Worm (Caenorhabditis elegans) whole organism, L4 larva: Measurements from ENCODE around the gene srx-10.

ENCODE experiments used
- ZK546.5 ChIP-seq, 2 experiments: sonication (generic microtip); optimal IDR thresholded peaks; 2 replicates each; lab custom pipeline; 2017; ENCODE audit warnings: missing biosample characterization in 2 of 2, missing genetic modification characterization in 2 of 2
- ces-1 ChIP-seq: fragments of 150-350 bp; sonication (generic microtip); optimal IDR thresholded peaks from 4 replicates; lab custom pipeline; 2014; ENCODE audit warnings: missing biosample characterization, missing genetic modification reagents, missing genetic modification characterization
- dmd-8 ChIP-seq: fragments of 200-800 bp; sonication (Bioruptor generic); IDR thresholded peaks from 2 replicates; pipeline ENCODE4 v1.3.6; 2022; ENCODE audit warnings: missing genetic modification characterization, missing compliant biosample characterization
- dpl-1 ChIP-seq: fragments of 150-350 bp; optimal IDR thresholded peaks from 2 replicates; lab custom pipeline; 2014; ENCODE audit warnings: missing biosample characterization, missing genetic modification reagents, missing genetic modification characterization
- fos-1 ChIP-seq: fragments of 150-350 bp; optimal IDR thresholded peaks from 2 replicates; lab custom pipeline; 2014; ENCODE audit warnings: missing biosample characterization, missing genetic modification characterization
- jun-1 ChIP-seq: fragments of 150-350 bp; optimal IDR thresholded peaks from 2 replicates; lab custom pipeline; 2014; ENCODE audit warnings: missing biosample characterization, missing genetic modification reagents, missing genetic modification characterization
- lsy-2 ChIP-seq, 2 experiments: fragments of 150-350 bp in 1 of 2; sonication (generic microtip) in 1 of 2; optimal IDR thresholded peaks; 2 replicates each; lab custom pipeline; 2014 to 2017; ENCODE audit warnings: missing biosample characterization in 2 of 2, missing genetic modification characterization in 2 of 2
- nhr-237 ChIP-seq: sonication (generic microtip); optimal IDR thresholded peaks from 2 replicates; lab custom pipeline; 2017; ENCODE audit warnings: missing biosample characterization, missing genetic modification characterization
- unc-130 ChIP-seq: sonication (generic microtip); optimal IDR thresholded peaks from 2 replicates; lab custom pipeline; 2016; ENCODE audit warnings: missing genetic modification reagents, missing genetic modification characterization, missing compliant biosample characterization
- unc-62 ChIP-seq, 3 experiments: fragments of 150-350 bp in 1 of 3; sonication (generic microtip); optimal IDR thresholded peaks in 2 of 3; peaks in 1 of 3; 1 replicate in 1 of 3; 2 replicates in 2 of 3; lab custom pipeline; 2014 to 2017; ENCODE audit warnings: missing biosample characterization in 3 of 3, missing genetic modification characterization in 3 of 3, missing genetic modification reagents in 3 of 3, missing genotype in 1 of 3
- vab-7 ChIP-seq: fragments of 200-800 bp; sonication (Bioruptor generic); IDR thresholded peaks from 2 replicates; pipeline ENCODE4 v1.3.6; 2022; ENCODE audit warnings: missing genetic modification reagents, missing genetic modification characterization, missing compliant biosample characterization

- TF ChIP-seq unc-62 (GFP tag; optimal IDR thresholded peaks at IDR 0.05 in 1 of 2; lab: Kevin White, UChicago) (no peak), unc-62 (tag; optimal IDR thresholded peaks at IDR 0.05; lab: Kevin White, UChicago) (no peak), fos-1 (tag; lab: Kevin White, UChicago) (no peak), dpl-1 (GFP tag; lab: Kevin White, UChicago) (no peak), ces-1 (GFP tag; lab: Kevin White, UChicago) (no peak), jun-1 (no peak), unc-130 (GFP tag; lab: Kevin White, UChicago) (no peak), nhr-237 (tag; lab: Kevin White, UChicago) (no peak), lsy-2 (tag; optimal IDR thresholded peaks at IDR 0.05; lab: Kevin White, UChicago) (no peak), vab-7 (GFP tag; lab: Robert Waterston, UW) (no peak), dmd-8 (GFP tag; lab: Robert Waterston, UW) (no peak), ZK546.5 (tag; optimal IDR thresholded peaks at IDR 0.05; lab: Kevin White, UChicago) (no peak)
Measured at ce11 chrV:13981677-13982076, 35.4 kb upstream of the srx-10 start.
